Fruit fly (Drosophila melanogaster) whole organism, prepupa: ENCODE results near the gene CG31548.

ENCODE experiments used
- CG7368 ChIP-seq: fragments of 200-800 bp; sonication (Bioruptor generic); optimal IDR thresholded peaks from 3 replicates; lab custom pipeline; 2016; ENCODE audit warnings: missing biosample characterization, missing genetic modification characterization
- CG8632 ChIP-seq: fragments of 200-800 bp; sonication (Bioruptor generic); optimal IDR thresholded peaks from 3 replicates; lab custom pipeline; 2016; ENCODE audit warnings: missing biosample characterization, missing genetic modification characterization
- CG9139 ChIP-seq: fragments of 200-800 bp; sonication (Bioruptor generic); optimal IDR thresholded peaks from 3 replicates; lab custom pipeline; 2017; ENCODE audit warnings: missing biosample characterization, mild to moderate bottlenecking, missing genetic modification characterization
- Hr39 ChIP-seq: fragments of 200-800 bp; sonication (Bioruptor generic); optimal IDR thresholded peaks from 2 replicates; lab custom pipeline; 2016; ENCODE audit warnings: missing biosample characterization, missing genetic modification characterization
- Hr4 ChIP-seq: fragments of 200-800 bp; sonication (Bioruptor generic); optimal IDR thresholded peaks from 3 replicates; lab custom pipeline; 2016; ENCODE audit warnings: missing biosample characterization, missing genetic modification characterization
- pdm3 ChIP-seq: fragments of 200-800 bp; sonication (Bioruptor generic); optimal IDR thresholded peaks from 3 replicates; lab custom pipeline; 2016; ENCODE audit warnings: missing biosample characterization, missing genetic modification characterization
- salr ChIP-seq, 2 experiments: fragments of 200-800 bp; sonication (Bioruptor generic); optimal IDR thresholded peaks; 3 replicates each; lab custom pipeline; 2016 to 2018; ENCODE audit warnings: missing biosample characterization in 2 of 2, missing genetic modification characterization in 2 of 2, mild to moderate bottlenecking in 1 of 2
- ss ChIP-seq, 2 experiments: fragments of 200-800 bp; sonication (Bioruptor generic); optimal IDR thresholded peaks; 2 replicates in 1 of 2; 3 replicates in 1 of 2; lab custom pipeline; 2017 to 2018; ENCODE audit warnings: mild to moderate bottlenecking in 2 of 2, missing biosample characterization in 2 of 2, missing genetic modification characterization in 2 of 2, moderate library complexity in 1 of 2

DNA sequence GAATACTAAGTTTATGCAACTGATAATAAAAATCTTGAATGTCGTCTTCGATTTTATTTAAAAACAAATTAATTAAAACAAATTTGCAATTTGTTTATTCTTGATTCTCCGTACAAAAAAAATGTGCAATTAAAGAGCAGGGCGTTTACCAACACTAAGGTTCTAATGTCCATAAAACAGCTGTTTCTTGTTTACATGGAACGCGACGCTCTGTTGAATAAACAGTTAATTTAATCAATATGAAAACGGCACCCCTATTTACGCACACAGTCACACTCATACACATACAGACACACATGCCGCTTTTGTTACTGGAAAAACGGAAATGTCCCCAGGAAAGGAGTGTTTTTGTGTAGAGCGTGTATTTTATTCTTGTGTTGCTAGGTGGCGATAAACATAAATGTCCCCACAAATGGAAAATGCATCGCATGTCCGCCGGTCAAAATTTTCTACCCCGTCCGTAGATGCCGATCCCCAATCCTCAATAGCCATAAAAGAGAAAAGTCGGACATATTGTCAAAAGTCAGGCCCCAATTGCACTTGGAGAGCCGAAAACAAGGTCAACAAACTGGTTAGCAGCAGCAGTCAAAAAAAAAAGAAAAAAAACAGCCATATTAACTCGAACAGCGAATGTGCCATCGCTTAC, 13.5 kb downstream of the CG31548 start:
- TF ChIP-seq ss (GFP tag; optimal IDR thresholded peaks at IDR 0.05; lab: Kevin White, UChicago) (peak in 1 of 2 experiments; percentile 31), Hr4 (GFP tag; lab: Kevin White, UChicago) (peak; percentile 29), CG8632 (GFP tag; lab: Kevin White, UChicago) (peak; percentile 4), CG7368 (GFP tag; lab: Kevin White, UChicago) (no peak), pdm3 (GFP tag; lab: Kevin White, UChicago) (peak; percentile 18), Hr39 (no peak), CG9139 (GFP tag; lab: Kevin White, UChicago) (no peak), salr (GFP tag; optimal IDR thresholded peaks at IDR 0.05; lab: Kevin White, UChicago) (no peak)
